Fruit fly (Drosophila melanogaster) whole organism: ENCODE measurements around the gene CG43051.

ENCODE experiments used
- CG8478 ChIP-seq: fragments of >200 bp; optimal IDR thresholded peaks from 2 replicates; lab custom pipeline; 2018; ENCODE audit warnings: inconsistent platforms
- Dll ChIP-seq: fragments of >200 bp; optimal IDR thresholded peaks from 2 replicates; lab custom pipeline; 2017
- EcR ChIP-seq, 2 experiments: fragments of >200 bp; optimal IDR thresholded peaks; 2 replicates each; lab custom pipeline; 2017; ENCODE audit warnings: missing biosample characterization in 2 of 2, missing genetic modification characterization in 2 of 2, missing genetic modification reagents in 2 of 2
- pan ChIP-seq: fragments of >200 bp; optimal IDR thresholded peaks from 2 replicates; lab custom pipeline; 2017
- psq ChIP-seq: fragments of >200 bp; optimal IDR thresholded peaks from 2 replicates; lab custom pipeline; 2017
- usp ChIP-seq: fragments of >200 bp; optimal IDR thresholded peaks from 2 replicates; lab custom pipeline; 2017; ENCODE audit warnings: missing biosample characterization, missing genetic modification characterization, mixed read lengths

Gene CG43051

dm6 chr2L:12548944-12549343 lies 41.2 kb downstream of the CG43051 start:
- TF ChIP-seq CG8478 (lab: Kevin White, UChicago), result no peak
- TF ChIP-seq psq (lab: Kevin White, UChicago), result no peak
- TF ChIP-seq usp (GFP tag; lab: Kevin White, UChicago), result no peak
- TF ChIP-seq EcR (GFP tag; optimal IDR thresholded peaks at IDR 0.05; lab: Kevin White, UChicago), result no peak
- TF ChIP-seq pan (lab: Kevin White, UChicago), result no peak
- no peak for TF ChIP-seq Dll
